Worm (Caenorhabditis elegans): ENCODE data around the gene F47E1.1.

Gene F47E1.1

ce11 chrX:9062523-9062922 is 14.5 kb upstream of the F47E1.1 start, which contains the start of gene F47E1.4:
Gene F47E1.4 (plus strand): TSS chrX:9062823.
- TF ChIP-seq ceh-18 (tag; optimal IDR thresholded peaks at IDR 0.05) (no peak), ceh-14 (tag; optimal IDR thresholded peaks at IDR 0.05) (no peak)

- TF ChIP-seq tbx-2 (tag; optimal IDR thresholded peaks at IDR 0.05) (no peak), hlh-30 (tag; optimal IDR thresholded peaks at IDR 0.05; ENCODE audit: insufficient read depth) (no peak), lin-11 (tag; optimal IDR thresholded peaks at IDR 0.05) (no peak)
Observed at ce11 chrX:9063439-9063838, 13.5 kb upstream of the F47E1.1 start.

ce11 chrX:9067230-9067822 is 9.7 kb upstream of the F47E1.1 start:
- TF ChIP-seq pqm-1 (tag; optimal IDR thresholded peaks at IDR 0.05), result no peak
- no peak for TF ChIP-seq npax-4 (tag; optimal IDR thresholded peaks at IDR 0.05)
- TF ChIP-seq Y22D7AL.16 (tag; optimal IDR thresholded peaks at IDR 0.05), result no peak
- no peak for TF ChIP-seq dmd-4 (tag; optimal IDR thresholded peaks at IDR 0.05; ENCODE audit: borderline replicate concordance)
- no peak for TF ChIP-seq ceh-19 (GFP tag; optimal IDR thresholded peaks at IDR 0.05)
- TF ChIP-seq ceh-45 (GFP tag; IDR thresholded peaks at IDR 0.05), result no peak
- no peak for TF ChIP-seq lin-11 (tag; optimal IDR thresholded peaks at IDR 0.05)
- TF ChIP-seq odd-2 (tag; optimal IDR thresholded peaks at IDR 0.05), result no peak
- TF ChIP-seq rnt-1 (tag; optimal IDR thresholded peaks at IDR 0.05), result no peak
- no peak for TF ChIP-seq C08G9.2 (tag; optimal IDR thresholded peaks at IDR 0.05)
- TF ChIP-seq mec-3 (tag; optimal IDR thresholded peaks at IDR 0.05; ENCODE audit: borderline replicate concordance), result no peak
- TF ChIP-seq K02D7.2 (tag; optimal IDR thresholded peaks at IDR 0.05), result no peak
- TF ChIP-seq unc-86 (tag; optimal IDR thresholded peaks at IDR 0.05), result no peak
- TF ChIP-seq ama-1 (optimal IDR thresholded peaks at IDR 0.05), result no peak

- TF ChIP-seq hlh-30 (tag; optimal IDR thresholded peaks at IDR 0.05; ENCODE audit: insufficient read depth), result no peak
- peak; percentile 42 for TF ChIP-seq tbx-2 (tag; optimal IDR thresholded peaks at IDR 0.05)
- TF ChIP-seq fkh-10 (GFP tag; optimal IDR thresholded peaks at IDR 0.05), result no peak
- no peak for TF ChIP-seq ets-4 (tag; optimal IDR thresholded peaks at IDR 0.05)
- no peak for TF ChIP-seq unc-3 (GFP tag; conservative IDR thresholded peaks at IDR 0.05)
- TF ChIP-seq unc-3 (tag; optimal IDR thresholded peaks at IDR 0.05), result no peak
- peak; percentile 38 for TF ChIP-seq ceh-18 (tag; optimal IDR thresholded peaks at IDR 0.05)
- TF ChIP-seq pha-4 (tag; optimal IDR thresholded peaks at IDR 0.05), result no peak
- TF ChIP-seq sox-2 (GFP tag; IDR thresholded peaks at IDR 0.05), result no peak
- peak; percentile 63 for TF ChIP-seq ceh-31 (tag; optimal IDR thresholded peaks at IDR 0.05)
- TF ChIP-seq nhr-11 (tag; optimal IDR thresholded peaks at IDR 0.05), result no peak
- TF ChIP-seq pat-9 (tag; optimal IDR thresholded peaks at IDR 0.05), result no peak
- TF ChIP-seq T23F11.4 (GFP tag; optimal IDR thresholded peaks at IDR 0.05), result no peak
- TF ChIP-seq ama-1 (optimal IDR thresholded peaks at IDR 0.05), result no peak
- TF ChIP-seq K09A11.1 (tag; optimal IDR thresholded peaks at IDR 0.05; ENCODE audit: insufficient read depth), result no peak
- no peak for TF ChIP-seq K02D7.2 (tag; optimal IDR thresholded peaks at IDR 0.05)
- no peak for TF ChIP-seq ceh-6 (GFP tag; optimal IDR thresholded peaks at IDR 0.05)
- peak; percentile 60 for TF ChIP-seq unc-55 (GFP tag; optimal IDR thresholded peaks at IDR 0.05)
- TF ChIP-seq ref-2 (tag; optimal IDR thresholded peaks at IDR 0.05), result no peak
- no peak for TF ChIP-seq madf-2 (tag; optimal IDR thresholded peaks at IDR 0.05)
- TF ChIP-seq odd-2 (tag; optimal IDR thresholded peaks at IDR 0.05), result no peak
- TF ChIP-seq hlh-15 (tag; optimal IDR thresholded peaks at IDR 0.05), result no peak
- no peak for TF ChIP-seq gmeb-2 (tag; optimal IDR thresholded peaks at IDR 0.05)
- TF ChIP-seq npax-4 (tag; optimal IDR thresholded peaks at IDR 0.05), result no peak
- no peak for TF ChIP-seq Y22D7AL.16 (tag; optimal IDR thresholded peaks at IDR 0.05)
- no peak for TF ChIP-seq elt-4 (tag; optimal IDR thresholded peaks at IDR 0.05)
- TF ChIP-seq ceh-48 (tag; optimal IDR thresholded peaks at IDR 0.05), result peak; percentile 24
- TF ChIP-seq ztf-16 (tag; optimal IDR thresholded peaks at IDR 0.05), result no peak
- no peak for TF ChIP-seq eyg-1 (tag; optimal IDR thresholded peaks at IDR 0.05)
- TF ChIP-seq unc-86 (tag; optimal IDR thresholded peaks at IDR 0.05), result no peak
- peak; percentile 36 for TF ChIP-seq sdc-2 (tag; optimal IDR thresholded peaks at IDR 0.05)
- TF ChIP-seq rnt-1 (tag; optimal IDR thresholded peaks at IDR 0.05), result peak; percentile 17
- TF ChIP-seq ceh-19 (GFP tag; optimal IDR thresholded peaks at IDR 0.05), result no peak
- peak; percentile 53 for TF ChIP-seq nfya-1 (tag; optimal IDR thresholded peaks at IDR 0.05)
- no peak for TF ChIP-seq ttx-3 (tag; optimal IDR thresholded peaks at IDR 0.05)
- TF ChIP-seq elt-2 (tag; optimal IDR thresholded peaks at IDR 0.05), result no peak
- TF ChIP-seq pros-1 (tag; optimal IDR thresholded peaks at IDR 0.05), result peak; percentile 63
- peak; percentile 11 for TF ChIP-seq ceh-2 (tag; optimal IDR thresholded peaks at IDR 0.05)
Observed at ce11 chrX:9068075-9068474, 8.9 kb upstream of the F47E1.1 start.
